Worm (Caenorhabditis elegans) whole organism, late embryonic: ENCODE data around the gene C42D8.1.

Source experiments
- C08G9.2 ChIP-seq: sonication (generic microtip); optimal IDR thresholded peaks from 2 replicates; lab custom pipeline; 2016; ENCODE audit warnings: mild to moderate bottlenecking, missing genetic modification characterization, moderate library complexity, missing compliant biosample characterization
- C38D4.7 ChIP-seq: fragments of 200-800 bp; sonication (Bioruptor generic); optimal IDR thresholded peaks from 2 replicates; lab custom pipeline; 2018; ENCODE audit warnings: mild to moderate bottlenecking, missing genetic modification characterization, moderate library complexity, missing compliant biosample characterization
- F13H6.1 ChIP-seq: sonication (generic microtip); optimal IDR thresholded peaks from 2 replicates; lab custom pipeline; 2016; ENCODE audit warnings: missing genetic modification characterization, missing compliant biosample characterization
- K02D7.2 ChIP-seq: sonication (generic microtip); optimal IDR thresholded peaks from 2 replicates; lab custom pipeline; 2017; ENCODE audit warnings: mild to moderate bottlenecking, missing genetic modification characterization, missing compliant biosample characterization
- Y22D7AL.16 ChIP-seq: sonication (generic microtip); optimal IDR thresholded peaks from 2 replicates; lab custom pipeline; 2016; ENCODE audit warnings: missing genetic modification characterization, missing compliant biosample characterization
- ahr-1 ChIP-seq: sonication (generic microtip); optimal IDR thresholded peaks from 2 replicates; lab custom pipeline; 2016; ENCODE audit warnings: missing genetic modification characterization, missing compliant biosample characterization
- ceh-19 ChIP-seq: fragments of 200-800 bp; sonication (Bioruptor generic); optimal IDR thresholded peaks from 2 replicates; lab custom pipeline; 2018; ENCODE audit warnings: mild to moderate bottlenecking, missing genetic modification characterization, missing compliant biosample characterization
- ceh-24 ChIP-seq: sonication (generic microtip); optimal IDR thresholded peaks from 2 replicates; lab custom pipeline; 2016; ENCODE audit warnings: mild to moderate bottlenecking, missing genetic modification characterization, missing compliant biosample characterization
- ceh-31 ChIP-seq: sonication (generic microtip); optimal IDR thresholded peaks from 2 replicates; lab custom pipeline; 2016; ENCODE audit warnings: missing genetic modification characterization, missing compliant biosample characterization
- ceh-34 ChIP-seq: sonication (generic microtip); optimal IDR thresholded peaks from 2 replicates; lab custom pipeline; 2016; ENCODE audit warnings: mild to moderate bottlenecking, missing genetic modification characterization, missing compliant biosample characterization
- ceh-48 ChIP-seq: sonication (generic microtip); optimal IDR thresholded peaks from 2 replicates; lab custom pipeline; 2016; ENCODE audit warnings: missing genetic modification characterization, inconsistent platforms, missing compliant biosample characterization
- ceh-6 ChIP-seq: fragments of 200-800 bp; sonication (Bioruptor generic); optimal IDR thresholded peaks from 2 replicates; lab custom pipeline; 2018; ENCODE audit warnings: mild to moderate bottlenecking, missing genetic modification characterization, missing compliant biosample characterization
- ceh-9 ChIP-seq: sonication (generic microtip); optimal IDR thresholded peaks from 2 replicates; lab custom pipeline; 2016; ENCODE audit warnings: mild to moderate bottlenecking, missing genetic modification characterization, inconsistent platforms, missing compliant biosample characterization
- dmd-4 ChIP-seq: sonication (generic microtip); optimal IDR thresholded peaks from 2 replicates; lab custom pipeline; 2016; ENCODE audit warnings: borderline replicate concordance, missing genetic modification characterization, missing compliant biosample characterization
- elt-4 ChIP-seq: sonication (generic microtip); optimal IDR thresholded peaks from 2 replicates; lab custom pipeline; 2016; ENCODE audit warnings: missing genetic modification characterization, missing compliant biosample characterization
- ets-4 ChIP-seq: sonication (generic microtip); optimal IDR thresholded peaks from 2 replicates; lab custom pipeline; 2016; ENCODE audit warnings: missing genetic modification characterization, missing compliant biosample characterization
- fax-1 ChIP-seq: sonication (generic microtip); optimal IDR thresholded peaks from 2 replicates; lab custom pipeline; 2016; ENCODE audit warnings: missing genotype, missing genetic modification characterization, missing compliant biosample characterization
- fkh-6 ChIP-seq: sonication (generic microtip); optimal IDR thresholded peaks from 2 replicates; lab custom pipeline; 2016; ENCODE audit warnings: missing genetic modification characterization, missing compliant biosample characterization
- hlh-13 ChIP-seq: fragments of 200-800 bp; sonication (Bioruptor generic); optimal IDR thresholded peaks from 2 replicates; lab custom pipeline; 2018; ENCODE audit warnings: mild to moderate bottlenecking, missing genetic modification characterization, missing compliant biosample characterization
- hlh-15 ChIP-seq: sonication (generic microtip); optimal IDR thresholded peaks from 2 replicates; lab custom pipeline; 2016; ENCODE audit warnings: missing genetic modification characterization, missing compliant biosample characterization
- hlh-6 ChIP-seq: sonication (generic microtip); optimal IDR thresholded peaks from 2 replicates; lab custom pipeline; 2016; ENCODE audit warnings: missing genotype, missing genetic modification characterization, missing compliant biosample characterization
- nfya-1 ChIP-seq: sonication (generic microtip); optimal IDR thresholded peaks from 2 replicates; lab custom pipeline; 2017; ENCODE audit warnings: missing genetic modification characterization, mild to moderate bottlenecking, missing compliant biosample characterization, antibody characterized with exemption, moderate library complexity
- odd-2 ChIP-seq: sonication (generic microtip); optimal IDR thresholded peaks from 2 replicates; lab custom pipeline; 2017; ENCODE audit warnings: antibody characterized with exemption, mild to moderate bottlenecking, missing genetic modification characterization, missing compliant biosample characterization
- pag-3 ChIP-seq: sonication (generic microtip); optimal IDR thresholded peaks from 2 replicates; lab custom pipeline; 2016; ENCODE audit warnings: missing compliant biosample characterization, missing genetic modification characterization, borderline replicate concordance
- pat-9 ChIP-seq: fragments of 200-800 bp; sonication (Bioruptor generic); optimal IDR thresholded peaks from 2 replicates; lab custom pipeline; 2018; ENCODE audit warnings: mild to moderate bottlenecking, missing genetic modification characterization, moderate library complexity, missing compliant biosample characterization
- pha-2 ChIP-seq: sonication (generic microtip); optimal IDR thresholded peaks from 2 replicates; lab custom pipeline; 2017; ENCODE audit warnings: mild to moderate bottlenecking, missing genetic modification characterization, missing compliant biosample characterization
- pha-4 ChIP-seq: fragments of 150-350 bp; optimal IDR thresholded peaks from 2 replicates; lab custom pipeline; 2018; ENCODE audit warnings: missing biosample characterization, missing genetic modification reagents, missing genetic modification characterization
- pqm-1 ChIP-seq: sonication (generic microtip); optimal IDR thresholded peaks from 2 replicates; lab custom pipeline; 2016; ENCODE audit warnings: missing genetic modification characterization, missing compliant biosample characterization
- rnt-1 ChIP-seq: sonication (generic microtip); optimal IDR thresholded peaks from 2 replicates; lab custom pipeline; 2016; ENCODE audit warnings: missing genetic modification characterization, missing compliant biosample characterization
- sdc-2 ChIP-seq: sonication (generic microtip); optimal IDR thresholded peaks from 2 replicates; lab custom pipeline; 2016; ENCODE audit warnings: missing genotype, missing genetic modification characterization, missing compliant biosample characterization
- sox-2 ChIP-seq: fragments of 200-800 bp; sonication (Bioruptor generic); IDR thresholded peaks from 2 replicates; pipeline ENCODE4 v1.3.6; 2022; ENCODE audit warnings: missing genetic modification reagents, missing genetic modification characterization, missing compliant biosample characterization
- syd-9 ChIP-seq: sonication (generic microtip); optimal IDR thresholded peaks from 2 replicates; lab custom pipeline; 2016; ENCODE audit warnings: mild to moderate bottlenecking, missing genetic modification characterization, moderate library complexity, missing compliant biosample characterization
- tbx-2 ChIP-seq: sonication (generic microtip); optimal IDR thresholded peaks from 2 replicates; lab custom pipeline; 2016; ENCODE audit warnings: missing genetic modification characterization, missing compliant biosample characterization
- tbx-7 ChIP-seq: sonication (generic microtip); optimal IDR thresholded peaks from 2 replicates; lab custom pipeline; 2016; ENCODE audit warnings: missing genotype, missing genetic modification characterization, missing compliant biosample characterization
- ttx-3 ChIP-seq: sonication (generic microtip); optimal IDR thresholded peaks from 2 replicates; lab custom pipeline; 2016; ENCODE audit warnings: missing genetic modification reagents, missing genetic modification characterization, missing compliant biosample characterization
- unc-42 ChIP-seq: sonication (generic microtip); optimal IDR thresholded peaks from 2 replicates; lab custom pipeline; 2016; ENCODE audit warnings: missing genotype, missing genetic modification characterization, missing compliant biosample characterization
- unc-55 ChIP-seq: sonication (generic microtip); optimal IDR thresholded peaks from 2 replicates; lab custom pipeline; 2017; ENCODE audit warnings: missing biosample characterization, missing genetic modification reagents, missing genetic modification characterization
- ztf-16 ChIP-seq: sonication (generic microtip); optimal IDR thresholded peaks from 2 replicates; lab custom pipeline; 2017; ENCODE audit warnings: missing genetic modification characterization, missing compliant biosample characterization

Gene C42D8.1

ce11 chrX:5116816-5117459, 7.6 kb downstream of the C42D8.1 start, which contains the start of gene apl-1:
TSS of gene apl-1 (minus strand) at chrX:5116866.
- TF ChIP-seq rnt-1 (tag; lab: Kevin White, UChicago) (no peak), sox-2 (GFP tag; lab: Robert Waterston, UW) (no peak), K02D7.2 (tag; lab: Kevin White, UChicago) (no peak), pha-4 (no peak), pqm-1 (no peak), ttx-3 (tag; lab: Kevin White, UChicago) (no peak), fax-1 (tag; lab: Kevin White, UChicago) (no peak), syd-9 (tag; lab: Kevin White, UChicago) (no peak), ceh-34 (tag; lab: Kevin White, UChicago) (no peak), Y22D7AL.16 (tag; lab: Kevin White, UChicago) (no peak), unc-42 (tag; lab: Kevin White, UChicago) (no peak), hlh-6 (tag; lab: Kevin White, UChicago) (no peak), tbx-2 (tag; lab: Kevin White, UChicago) (no peak), ceh-9 (tag; lab: Kevin White, UChicago) (no peak), pha-2 (no peak), ceh-19 (GFP tag; lab: Kevin White, UChicago) (no peak), dmd-4 (no peak)
- TF ChIP-seq, all 69 proteins: peak for 0

ce11 chrX:5117571-5117970, 8.3 kb downstream of the C42D8.1 start:
- peak; percentile 99 for TF ChIP-seq unc-42 (tag; lab: Kevin White, UChicago)
- TF ChIP-seq ceh-24, result no peak

- peak; percentile 45 for TF ChIP-seq ceh-31 (tag; lab: Kevin White, UChicago)
- TF ChIP-seq nfya-1 (tag; lab: Kevin White, UChicago), result peak; percentile 59
- no peak for TF ChIP-seq ceh-48
- peak; percentile 13 for TF ChIP-seq F13H6.1 (tag; lab: Kevin White, UChicago)
- TF ChIP-seq unc-42 (tag; lab: Kevin White, UChicago), result no peak
- TF ChIP-seq rnt-1 (tag; lab: Kevin White, UChicago), result peak; percentile 81
- TF ChIP-seq pat-9 (tag; lab: Kevin White, UChicago), result no peak
- TF ChIP-seq ceh-34 (tag; lab: Kevin White, UChicago), result peak; percentile 25
- no peak for TF ChIP-seq C08G9.2 (tag; lab: Kevin White, UChicago)
- no peak for TF ChIP-seq hlh-13 (GFP tag; lab: Kevin White, UChicago)
- TF ChIP-seq, all 69 proteins: peak for 5
Measured at ce11 chrX:5119246-5119645, 9.9 kb downstream of the C42D8.1 start.

- TF ChIP-seq hlh-15 (tag; lab: Kevin White, UChicago), result no peak
Measured at ce11 chrX:5119686-5120085, 10.4 kb downstream of the C42D8.1 start.

ce11 chrX:5120196-5120595, 10.9 kb downstream of the C42D8.1 start:
- TF ChIP-seq sdc-2 (tag; lab: Kevin White, UChicago), result no peak
- peak; percentile 56 for TF ChIP-seq ceh-34 (tag; lab: Kevin White, UChicago)

- no peak for TF ChIP-seq pha-4
- TF ChIP-seq ets-4 (tag; lab: Kevin White, UChicago), result no peak
- TF ChIP-seq elt-4 (tag; lab: Kevin White, UChicago), result no peak
- no peak for TF ChIP-seq tbx-7 (tag; lab: Kevin White, UChicago)
- TF ChIP-seq pag-3, result no peak
- no peak for TF ChIP-seq fkh-6
- TF ChIP-seq odd-2 (tag; lab: Kevin White, UChicago), result no peak
- no peak for TF ChIP-seq ceh-6 (GFP tag; lab: Kevin White, UChicago)
- no peak for TF ChIP-seq pqm-1
- no peak for TF ChIP-seq ceh-19 (GFP tag; lab: Kevin White, UChicago)
- no peak for TF ChIP-seq sdc-2 (tag; lab: Kevin White, UChicago)
- TF ChIP-seq ttx-3 (tag; lab: Kevin White, UChicago), result no peak
- no peak for TF ChIP-seq syd-9 (tag; lab: Kevin White, UChicago)
- TF ChIP-seq unc-55 (GFP tag; lab: Kevin White, UChicago), result no peak
- TF ChIP-seq C08G9.2 (tag; lab: Kevin White, UChicago), result no peak
- TF ChIP-seq ztf-16 (tag; lab: Kevin White, UChicago), result no peak
- no peak for TF ChIP-seq K02D7.2 (tag; lab: Kevin White, UChicago)
- no peak for TF ChIP-seq rnt-1 (tag; lab: Kevin White, UChicago)
- no peak for TF ChIP-seq ahr-1
- TF ChIP-seq C38D4.7 (GFP tag; lab: Kevin White, UChicago), result no peak
- TF ChIP-seq, all 69 proteins: peak for 0
Measured at ce11 chrX:5120807-5121206, 11.5 kb downstream of the C42D8.1 start.
